Fruit fly (Drosophila melanogaster) whole organism, embryonic: Measurements from ENCODE around the gene hyd.

Experiments used
- CG10274 ChIP-seq: fragments of 200-800 bp; sonication (Bioruptor generic); optimal IDR thresholded peaks from 3 replicates; lab custom pipeline; 2017; ENCODE audit warnings: missing biosample characterization, mild to moderate bottlenecking, missing genetic modification characterization
- CG11085 ChIP-seq: fragments of 200-800 bp; sonication (Bioruptor generic); IDR thresholded peaks from 2 replicates; pipeline ENCODE4 v1.3.6; 2022; ENCODE audit warnings: missing biosample characterization, missing genetic modification characterization
- CG12236 ChIP-seq: fragments of 200-800 bp; sonication (Bioruptor generic); optimal IDR thresholded peaks from 2 replicates; lab custom pipeline; 2016; ENCODE audit warnings: missing biosample characterization, missing genetic modification characterization
- CG12391 ChIP-seq: fragments of 200-800 bp; sonication (Bioruptor generic); optimal IDR thresholded peaks from 3 replicates; lab custom pipeline; 2018; ENCODE audit warnings: missing biosample characterization, mild to moderate bottlenecking, missing genetic modification characterization, moderate library complexity
- CG13296 ChIP-seq: fragments of 200-800 bp; sonication (Bioruptor generic); optimal IDR thresholded peaks from 3 replicates; lab custom pipeline; 2018; ENCODE audit warnings: missing biosample characterization, mild to moderate bottlenecking, missing genetic modification characterization
- CG17328 ChIP-seq: fragments of 200-800 bp; sonication (Bioruptor generic); IDR thresholded peaks from 2 replicates; pipeline ENCODE4 v1.3.6; 2022; ENCODE audit warnings: missing biosample characterization, missing genetic modification characterization
- CG17361 ChIP-seq: fragments of 200-800 bp; sonication (Bioruptor generic); IDR thresholded peaks from 3 replicates; pipeline ENCODE4 v1.3.6; 2022; ENCODE audit warnings: missing biosample characterization, missing genetic modification characterization
- CG17385 ChIP-seq: fragments of 200-800 bp; sonication (Bioruptor generic); optimal IDR thresholded peaks from 3 replicates; lab custom pipeline; 2018; ENCODE audit warnings: missing biosample characterization, mild to moderate bottlenecking, missing genetic modification characterization
- CG2129 ChIP-seq: fragments of 200-800 bp; sonication (Bioruptor generic); IDR thresholded peaks from 2 replicates; pipeline ENCODE4 v1.3.6; 2022; ENCODE audit warnings: missing biosample characterization, missing genetic modification characterization; ENCODE audit not compliant: partially characterized antibody
- CG3281 ChIP-seq: fragments of 200-800 bp; sonication (Bioruptor generic); optimal IDR thresholded peaks from 3 replicates; lab custom pipeline; 2017; ENCODE audit warnings: missing biosample characterization, mild to moderate bottlenecking, missing genetic modification characterization
- CG34422 ChIP-seq: fragments of 200-800 bp; sonication (Bioruptor generic); IDR thresholded peaks from 3 replicates; pipeline ENCODE4 v1.3.6; 2022; ENCODE audit warnings: missing biosample characterization, missing genetic modification characterization
- CG5180 ChIP-seq: fragments of 200-800 bp; sonication (Bioruptor generic); optimal IDR thresholded peaks from 3 replicates; lab custom pipeline; 2017; ENCODE audit warnings: missing biosample characterization, missing genetic modification characterization, mild to moderate bottlenecking, moderate library complexity, missing genetic modification reagents
- CG5245 ChIP-seq: fragments of 200-800 bp; sonication (Bioruptor generic); optimal IDR thresholded peaks from 3 replicates; lab custom pipeline; 2016; ENCODE audit warnings: missing biosample characterization, missing genetic modification characterization
- CG7357 ChIP-seq: fragments of 200-800 bp; sonication (Bioruptor generic); IDR thresholded peaks from 3 replicates; pipeline ENCODE4 v1.3.6; 2022; ENCODE audit warnings: missing biosample characterization, missing genetic modification characterization
- CG7963 ChIP-seq: fragments of 200-800 bp; sonication (Bioruptor generic); IDR thresholded peaks from 3 replicates; pipeline ENCODE4 v1.3.6; 2022; ENCODE audit warnings: missing biosample characterization, missing genetic modification characterization; ENCODE audit not compliant: partially characterized antibody
- CG7987 ChIP-seq: fragments of 200-800 bp; sonication (Bioruptor generic); optimal IDR thresholded peaks from 2 replicates; lab custom pipeline; 2018; ENCODE audit warnings: missing biosample characterization, mild to moderate bottlenecking, missing genetic modification characterization, moderate library complexity
- CG9727 ChIP-seq: fragments of 200-800 bp; sonication (Bioruptor generic); optimal IDR thresholded peaks from 3 replicates; lab custom pipeline; 2017; ENCODE audit warnings: missing biosample characterization, mild to moderate bottlenecking, missing genetic modification characterization
- CTCF ChIP-seq: fragments of 200-800 bp; sonication (Bioruptor generic); optimal IDR thresholded peaks from 2 replicates; lab custom pipeline; 2017; ENCODE audit warnings: missing biosample characterization, mild to moderate bottlenecking, missing genetic modification characterization, moderate library complexity
- Dp ChIP-seq: fragments of 200-800 bp; sonication (Bioruptor generic); optimal IDR thresholded peaks from 2 replicates; lab custom pipeline; 2018; ENCODE audit warnings: missing biosample characterization, mild to moderate bottlenecking, missing genetic modification characterization, moderate library complexity
- Drgx ChIP-seq: fragments of 200-800 bp; sonication (Bioruptor generic); IDR thresholded peaks from 2 replicates; pipeline ENCODE4 v1.3.6; 2022; ENCODE audit warnings: missing biosample characterization, missing genetic modification characterization
- Elba2 ChIP-seq: fragments of 200-800 bp; sonication (Bioruptor generic); optimal IDR thresholded peaks from 3 replicates; lab custom pipeline; 2016; ENCODE audit warnings: missing biosample characterization, missing genetic modification characterization
- Fer1 ChIP-seq: fragments of 200-800 bp; sonication (Bioruptor generic); optimal IDR thresholded peaks from 2 replicates; lab custom pipeline; 2017; ENCODE audit warnings: missing biosample characterization, mild to moderate bottlenecking, missing genetic modification characterization
- Lhr ChIP-seq: fragments of 200-800 bp; sonication (Bioruptor generic); optimal IDR thresholded peaks from 3 replicates; lab custom pipeline; 2017; ENCODE audit warnings: mild to moderate bottlenecking, missing biosample characterization, missing genetic modification reagents, missing genetic modification characterization
- NC2α ChIP-seq: fragments of 200-800 bp; sonication (Bioruptor generic); optimal IDR thresholded peaks from 2 replicates; lab custom pipeline; 2016; ENCODE audit warnings: missing biosample characterization, missing genetic modification characterization
- Tbp ChIP-seq: fragments of >200 bp; optimal IDR thresholded peaks from 2 replicates; lab custom pipeline; 2018; ENCODE audit warnings: missing biosample characterization, missing genetic modification characterization
- Vsx1 ChIP-seq: fragments of 200-800 bp; sonication (Bioruptor generic); optimal IDR thresholded peaks from 2 replicates; lab custom pipeline; 2017; ENCODE audit warnings: missing biosample characterization, mild to moderate bottlenecking, missing genetic modification characterization, missing genetic modification reagents
- abd-A ChIP-seq: fragments of 200-800 bp; sonication (Bioruptor generic); optimal IDR thresholded peaks from 3 replicates; lab custom pipeline; 2019; ENCODE audit warnings: missing biosample characterization, mild to moderate bottlenecking, missing genetic modification characterization, moderate library complexity
- ac ChIP-seq: fragments of 200-800 bp; sonication (Bioruptor generic); optimal IDR thresholded peaks from 3 replicates; lab custom pipeline; 2017; ENCODE audit warnings: missing biosample characterization, mild to moderate bottlenecking, missing genetic modification characterization
- dimm ChIP-seq: fragments of 200-800 bp; sonication (Bioruptor generic); IDR thresholded peaks from 2 replicates; pipeline ENCODE4 v1.3.6; 2022; ENCODE audit warnings: missing biosample characterization, missing genetic modification characterization
- dmrt11E ChIP-seq: fragments of 200-800 bp; sonication (Bioruptor generic); optimal IDR thresholded peaks from 3 replicates; lab custom pipeline; 2018; ENCODE audit warnings: missing biosample characterization, mild to moderate bottlenecking, missing genetic modification characterization, moderate library complexity
- dmrt99B ChIP-seq: fragments of 200-800 bp; sonication (Bioruptor generic); optimal IDR thresholded peaks from 2 replicates; lab custom pipeline; 2018; ENCODE audit warnings: missing biosample characterization, mild to moderate bottlenecking, missing genetic modification characterization, moderate library complexity
- emc ChIP-seq: fragments of 200-800 bp; sonication (Bioruptor generic); optimal IDR thresholded peaks from 2 replicates; lab custom pipeline; 2016; ENCODE audit warnings: missing biosample characterization, missing genetic modification characterization
- eve ChIP-seq, 2 experiments: fragments of >200 bp; optimal IDR thresholded peaks; 2 replicates each; lab custom pipeline; 2017; ENCODE audit warnings: missing biosample characterization in 2 of 2, missing genetic modification characterization in 2 of 2
- fd3F ChIP-seq: fragments of 200-800 bp; sonication (Bioruptor generic); optimal IDR thresholded peaks from 2 replicates; lab custom pipeline; 2018; ENCODE audit warnings: missing biosample characterization, mild to moderate bottlenecking, missing genetic modification characterization, moderate library complexity
- fd96Cb ChIP-seq: fragments of 200-800 bp; sonication (Bioruptor generic); optimal IDR thresholded peaks from 2 replicates; lab custom pipeline; 2018; ENCODE audit warnings: missing biosample characterization, mild to moderate bottlenecking, missing genetic modification characterization, moderate library complexity
- fu2 ChIP-seq: fragments of 200-800 bp; sonication (Bioruptor generic); optimal IDR thresholded peaks from 2 replicates; lab custom pipeline; 2016; ENCODE audit warnings: missing biosample characterization, missing genetic modification characterization
- gcm ChIP-seq: fragments of 200-800 bp; sonication (Bioruptor generic); optimal IDR thresholded peaks from 2 replicates; lab custom pipeline; 2019; ENCODE audit warnings: missing biosample characterization, mild to moderate bottlenecking, missing genetic modification characterization, moderate library complexity
- lov ChIP-seq, 2 experiments: fragments of 200-800 bp in 1 of 2; fragments of >200 bp in 1 of 2; sonication (Bioruptor generic) in 1 of 2; IDR thresholded peaks in 1 of 2; optimal IDR thresholded peaks in 1 of 2; 2 replicates in 1 of 2; 3 replicates in 1 of 2; pipeline versions ENCODE4 v1.3.6 to Lab custom; 2017 to 2022; ENCODE audit warnings: missing biosample characterization in 1 of 2, missing genetic modification characterization in 1 of 2
- nerfin-1 ChIP-seq: fragments of 200-800 bp; sonication (Bioruptor generic); optimal IDR thresholded peaks from 3 replicates; lab custom pipeline; 2019; ENCODE audit warnings: missing biosample characterization, mild to moderate bottlenecking, missing genetic modification characterization, moderate library complexity
- org-1 ChIP-seq: fragments of 200-800 bp; sonication (Bioruptor generic); optimal IDR thresholded peaks from 2 replicates; lab custom pipeline; 2017; ENCODE audit warnings: missing biosample characterization, missing genetic modification characterization
- pb ChIP-seq: fragments of 200-800 bp; sonication (Bioruptor generic); optimal IDR thresholded peaks from 3 replicates; lab custom pipeline; 2016; ENCODE audit warnings: missing biosample characterization, missing genetic modification characterization
- prd ChIP-seq, 3 experiments: fragments of >200 bp in 2 of 3; fragments of 200-800 bp in 1 of 3; sonication (Bioruptor generic) in 1 of 3; optimal IDR thresholded peaks in 2 of 3; IDR thresholded peaks in 1 of 3; 2 replicates in 2 of 3; 3 replicates in 1 of 3; pipeline versions ENCODE4 v1.3.6 to Lab custom; 2017 to 2022; ENCODE audit warnings: missing biosample characterization in 1 of 3, missing genetic modification characterization in 1 of 3
- repo ChIP-seq: fragments of 200-800 bp; sonication (Bioruptor generic); optimal IDR thresholded peaks from 2 replicates; lab custom pipeline; 2016; ENCODE audit warnings: missing biosample characterization, missing genetic modification characterization
- salm ChIP-seq: fragments of 200-800 bp; sonication (Bioruptor generic); optimal IDR thresholded peaks from 2 replicates; lab custom pipeline; 2018; ENCODE audit warnings: missing biosample characterization, mild to moderate bottlenecking, missing genetic modification characterization
- sc ChIP-seq, 3 experiments: fragments of >200 bp in 2 of 3; fragments of 200-800 bp in 1 of 3; sonication (Bioruptor generic) in 1 of 3; optimal IDR thresholded peaks; 2 replicates in 2 of 3; 3 replicates in 1 of 3; lab custom pipeline; 2017; ENCODE audit warnings: mild to moderate bottlenecking in 1 of 3, missing biosample characterization in 1 of 3, missing genetic modification characterization in 1 of 3, missing genetic modification reagents in 1 of 3
- sens-2 ChIP-seq: fragments of 200-800 bp; sonication (Bioruptor generic); IDR thresholded peaks from 2 replicates; pipeline ENCODE4 v1.3.6; 2022; ENCODE audit warnings: missing biosample characterization, missing genetic modification characterization
- sim ChIP-seq: fragments of 200-800 bp; sonication (Bioruptor generic); IDR thresholded peaks from 2 replicates; pipeline ENCODE4 v1.3.6; 2022; ENCODE audit warnings: missing biosample characterization, missing genetic modification characterization
- slp2 ChIP-seq: fragments of 200-800 bp; sonication (Bioruptor generic); optimal IDR thresholded peaks from 2 replicates; lab custom pipeline; 2016; ENCODE audit warnings: missing biosample characterization, missing genetic modification characterization
- wek ChIP-seq: fragments of 200-800 bp; sonication (Bioruptor generic); optimal IDR thresholded peaks from 3 replicates; lab custom pipeline; 2018; ENCODE audit warnings: missing biosample characterization, mild to moderate bottlenecking, missing genetic modification characterization, moderate library complexity

Gene hyd

DNA sequence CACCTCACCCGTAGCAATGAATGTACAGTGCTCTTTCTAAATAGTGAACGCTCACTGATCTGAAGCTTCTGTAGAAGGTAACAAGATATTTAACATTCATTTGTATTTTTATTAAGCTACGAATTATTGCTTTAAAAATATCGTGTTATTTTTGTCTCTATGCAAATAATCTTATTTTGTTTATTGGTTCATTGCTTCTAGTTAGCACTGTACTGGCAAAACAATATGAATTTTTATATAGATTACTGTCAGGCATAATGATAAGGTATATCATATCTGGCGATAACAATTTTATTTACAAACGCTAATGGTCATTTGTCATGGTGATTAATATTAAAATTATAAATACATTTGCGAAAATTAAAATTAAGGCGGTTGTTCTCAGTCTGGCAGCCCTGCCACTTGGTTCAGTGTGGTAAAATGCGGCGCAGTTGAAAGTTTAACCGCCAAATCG is 46.1 kb upstream of the hyd start, which contains the start of gene CG9471 (continued):
- TF ChIP-seq dimm (GFP tag; lab: Robert Waterston, UW) (peak; percentile 68; the same call in 1 of the 2 replicates), CG7357 (GFP tag; lab: Robert Waterston, UW) (peak; percentile 83), salm (tag; lab: Kevin White, UChicago) (peak; percentile 87), Dp (GFP tag; lab: Kevin White, UChicago) (peak; percentile 90), CG5245 (peak; percentile 77), CG17385 (GFP tag; lab: Kevin White, UChicago) (peak; percentile 91), NC2α (GFP tag; lab: Kevin White, UChicago) (peak; percentile 76), CG7963 (GFP tag; lab: Robert Waterston, UW) (no peak), CG3281 (GFP tag; lab: Kevin White, UChicago) (peak; percentile 93), CG9727 (GFP tag; lab: Kevin White, UChicago) (peak; percentile 92), fd96Cb (tag; lab: Kevin White, UChicago) (peak; percentile 92), org-1 (GFP tag; lab: Kevin White, UChicago) (peak; percentile 82), nerfin-1 (tag; lab: Kevin White, UChicago) (peak; percentile 80), Tbp (GFP tag; lab: Kevin White, UChicago) (no peak), dmrt99B (tag; lab: Kevin White, UChicago) (peak; percentile 91), gcm (GFP tag; lab: Kevin White, UChicago) (peak; percentile 94), pb (peak; percentile 73), prd (optimal IDR thresholded peaks at IDR 0.05; lab: Kevin White, UChicago) (no peak), prd (GFP tag; IDR thresholded peaks at IDR 0.05; lab: Robert Waterston, UW) (peak; percentile 96), CG12391 (peak; percentile 94), sc (optimal IDR thresholded peaks at IDR 0.05; lab: Kevin White, UChicago) (no peak), sc (GFP tag; optimal IDR thresholded peaks at IDR 0.05; lab: Kevin White, UChicago) (peak; percentile 78), fu2 (GFP tag; lab: Kevin White, UChicago) (peak; percentile 90), Elba2 (peak; percentile 54), Fer1 (peak; percentile 94), dmrt11E (peak; percentile 83), emc (peak; percentile 70), repo (GFP tag; lab: Kevin White, UChicago) (peak; percentile 68), CG34422 (peak; percentile 93), CG7987 (GFP tag; lab: Kevin White, UChicago) (peak; percentile 80), lov (optimal IDR thresholded peaks at IDR 0.05; lab: Kevin White, UChicago) (no peak), lov (GFP tag; IDR thresholded peaks at IDR 0.05; lab: Robert Waterston, UW) (peak; percentile 87), CTCF (peak; percentile 26), CG2129 (no peak), Vsx1 (GFP tag; lab: Kevin White, UChicago) (peak; percentile 74), ac (peak; percentile 29), CG17328 (GFP tag; lab: Robert Waterston, UW) (peak; percentile 91), sens-2 (GFP tag; lab: Robert Waterston, UW) (peak; percentile 85), slp2 (peak; percentile 89), Drgx (GFP tag; lab: Robert Waterston, UW) (peak; percentile 94), fd3F (GFP tag; lab: Kevin White, UChicago) (peak; percentile 89), eve (GFP tag; optimal IDR thresholded peaks at IDR 0.05; lab: Kevin White, UChicago) (no peak), CG11085 (GFP tag; lab: Robert Waterston, UW) (peak; percentile 86), CG13296 (GFP tag; lab: Kevin White, UChicago) (peak; percentile 91), CG17361 (GFP tag; lab: Robert Waterston, UW) (peak; percentile 93), wek (GFP tag; lab: Kevin White, UChicago) (peak; percentile 73), CG12236 (GFP tag; lab: Kevin White, UChicago) (peak; percentile 81), CG5180 (GFP tag; lab: Kevin White, UChicago) (peak; percentile 70), abd-A (tag; lab: Kevin White, UChicago) (no peak), sim (GFP tag; lab: Robert Waterston, UW) (peak; percentile 73), Lhr (peak; percentile 34), CG10274 (GFP tag; lab: Kevin White, UChicago) (peak; percentile 64)
